Worm (Caenorhabditis elegans): Measurements from ENCODE around the gene uev-2.

uev-2 gene

ce11 chrIII:5601999-5602398, 19.1 kb downstream of the uev-2 start (continued):
- TF ChIP-seq zag-1 (tag; optimal IDR thresholded peaks at IDR 0.05) (no peak), duxl-1 (tag; optimal IDR thresholded peaks at IDR 0.05; ENCODE audit: poor library complexity) (peak; percentile 91), ama-1 (optimal IDR thresholded peaks at IDR 0.05) (no peak), nhr-237 (tag; optimal IDR thresholded peaks at IDR 0.05) (no peak), unc-130 (GFP tag; optimal IDR thresholded peaks at IDR 0.05) (peak; percentile 82), nhr-28 (tag; optimal IDR thresholded peaks at IDR 0.05) (peak; percentile 59), mes-2 (tag; optimal IDR thresholded peaks at IDR 0.05; ENCODE audit: poor library complexity, severe bottlenecking) (peak; percentile 92), aha-1 (tag) (peak; percentile 82), daf-8 (GFP tag; IDR thresholded peaks at IDR 0.05) (no peak), egl-43 (GFP tag; IDR thresholded peaks at IDR 0.05) (peak; percentile 94), nhr-102 (tag; optimal IDR thresholded peaks at IDR 0.05) (peak; percentile 79)

ce11 chrIII:5603439-5603986, 20.6 kb downstream of the uev-2 start, which contains the start of gene madf-11:
madf-11 (minus strand) TSS chrIII:5603489.
- TF ChIP-seq F37D6.2 (tag; optimal IDR thresholded peaks at IDR 0.05) (no peak), attf-4 (tag; optimal IDR thresholded peaks at IDR 0.05) (no peak), nhr-41 (GFP tag; IDR thresholded peaks at IDR 0.05) (no peak), hlh-11 (tag; optimal IDR thresholded peaks at IDR 0.05) (peak; percentile 74), rbr-2 (tag; optimal IDR thresholded peaks at IDR 0.05) (peak; percentile 73), Y48G9A.11 (GFP tag; IDR thresholded peaks at IDR 0.05) (no peak), aly-2 (tag; optimal IDR thresholded peaks at IDR 0.05) (no peak), mdt-29 (GFP tag; IDR thresholded peaks at IDR 0.05) (no peak), skn-1 (tag; optimal IDR thresholded peaks at IDR 0.05) (no peak), snpc-1.2 (GFP tag; IDR thresholded peaks at IDR 0.05) (no peak; the same call in 1 of the 2 replicates), dpl-1 (GFP tag; optimal IDR thresholded peaks at IDR 0.05) (peak; percentile 74), arid-1 (GFP tag; conservative IDR thresholded peaks at IDR 0.05) (peak; percentile 64; the same call in 1 of the 2 replicates), nhr-76 (tag; optimal IDR thresholded peaks at IDR 0.05) (no peak), spr-1 (tag; optimal IDR thresholded peaks at IDR 0.05) (no peak), hmg-1.1 (GFP tag; IDR thresholded peaks at IDR 0.05) (peak; percentile 71), ztf-7 (tag; optimal IDR thresholded peaks at IDR 0.05) (no peak), vab-7 (GFP tag; IDR thresholded peaks at IDR 0.05) (0 out of 2 replicates have a peak, but pooled peaks have one; percentile 26), daf-16 (GFP tag; optimal IDR thresholded peaks at IDR 0.05) (no peak), daf-16 (tag; optimal IDR thresholded peaks at IDR 0.05) (peak; percentile 62), php-3 (GFP tag; IDR thresholded peaks at IDR 0.05) (no peak), mdl-1 (tag; optimal IDR thresholded peaks at IDR 0.05) (peak in 1 of 2 experiments; percentile 70), T20F7.1 (GFP tag; optimal IDR thresholded peaks at IDR 0.05) (no peak), mep-1 (tag; optimal IDR thresholded peaks at IDR 0.05) (peak; percentile 76), lim-7 (GFP tag; IDR thresholded peaks at IDR 0.05) (no peak), lsy-2 (tag; optimal IDR thresholded peaks at IDR 0.05) (peak in 1 of 2 experiments; percentile 82), unc-130 (GFP tag; optimal IDR thresholded peaks at IDR 0.05) (peak; percentile 7), ztf-11 (tag; optimal IDR thresholded peaks at IDR 0.05) (no peak), lir-3 (tag; optimal IDR thresholded peaks at IDR 0.05) (no peak), egl-27 (tag; optimal IDR thresholded peaks at IDR 0.05) (no peak), duxl-1 (tag; optimal IDR thresholded peaks at IDR 0.05; ENCODE audit: poor library complexity) (no peak), hif-1 (tag; optimal IDR thresholded peaks at IDR 0.05) (peak in 1 of 2 experiments; percentile 90), mes-2 (tag; optimal IDR thresholded peaks at IDR 0.05; ENCODE audit: poor library complexity, severe bottlenecking) (peak; percentile 96), pqm-1 (tag; optimal IDR thresholded peaks at IDR 0.05) (peak; percentile 2), T26A8.4 (GFP tag; IDR thresholded peaks at IDR 0.05) (peak; percentile 37; the same call in 1 of the 2 replicates), ceh-28 (tag; optimal IDR thresholded peaks at IDR 0.05) (peak; percentile 42), tra-1 (GFP tag; IDR thresholded peaks at IDR 0.05) (0 out of 2 replicates have a peak, but pooled peaks have one; percentile 12), lin-15B (tag; optimal IDR thresholded peaks at IDR 0.05) (peak; percentile 41), dmd-9 (GFP tag; IDR thresholded peaks at IDR 0.05) (no peak), ama-1 (optimal IDR thresholded peaks at IDR 0.05) (no peak), F26F4.8 (GFP tag; conservative IDR thresholded peaks at IDR 0.05) (no peak), egl-43 (GFP tag; IDR thresholded peaks at IDR 0.05) (no peak; the same call in 1 of the 2 replicates), madf-9 (GFP tag; conservative IDR thresholded peaks at IDR 0.05) (0 out of 2 replicates have a peak, but pooled peaks have one; percentile 44), lin-13 (GFP tag; optimal IDR thresholded peaks at IDR 0.05) (peak; percentile 51)
